Fruit fly (Drosophila melanogaster) whole organism, wandering third instar larva: ENCODE measurements around the gene Setd3.

ENCODE experiments used
- Abd-B ChIP-seq: fragments of >200 bp; optimal IDR thresholded peaks from 2 replicates; lab custom pipeline; 2017; ENCODE audit warnings: missing biosample characterization, missing genetic modification characterization
- CG32264 ChIP-seq: fragments of 200-800 bp; sonication (Bioruptor generic); optimal IDR thresholded peaks from 2 replicates; lab custom pipeline; 2016; ENCODE audit warnings: missing biosample characterization, missing genetic modification characterization
- CG9705 ChIP-seq: fragments of 200-800 bp; sonication (Bioruptor generic); optimal IDR thresholded peaks from 2 replicates; lab custom pipeline; 2018; ENCODE audit warnings: missing biosample characterization, mild to moderate bottlenecking, missing genetic modification characterization
- CrebA ChIP-seq: fragments of 200-800 bp; sonication (Bioruptor generic); optimal IDR thresholded peaks from 2 replicates; lab custom pipeline; 2016; ENCODE audit warnings: missing biosample characterization, mild to moderate bottlenecking, missing genetic modification characterization, borderline replicate concordance
- Dfd ChIP-seq: fragments of >200 bp; optimal IDR thresholded peaks from 2 replicates; lab custom pipeline; 2017; ENCODE audit warnings: missing biosample characterization, missing genetic modification characterization
- Dif ChIP-seq: fragments of 200-275, 200-300 bp; sonication (Bioruptor generic); optimal IDR thresholded peaks from 2 replicates; lab custom pipeline; 2018; ENCODE audit warnings: missing biosample characterization, missing genetic modification characterization; ENCODE audit not compliant: partially characterized antibody
- HLH106 ChIP-seq: fragments of 200-800 bp; optimal IDR thresholded peaks from 3 replicates; lab custom pipeline; 2019; ENCODE audit warnings: missing biosample characterization, mild to moderate bottlenecking, missing genetic modification characterization, moderate library complexity
- Hnf4 ChIP-seq: fragments of 200-800 bp; sonication (Bioruptor generic); optimal IDR thresholded peaks from 2 replicates; lab custom pipeline; 2016; ENCODE audit warnings: missing biosample characterization, mild to moderate bottlenecking, missing genetic modification characterization
- Hr78 ChIP-seq: fragments of >200 bp; optimal IDR thresholded peaks from 2 replicates; lab custom pipeline; 2017; ENCODE audit warnings: missing biosample characterization, missing genetic modification characterization
- Hr83 ChIP-seq: fragments of 200-300 bp; sonication (Bioruptor generic); optimal IDR thresholded peaks from 2 replicates; lab custom pipeline; 2016; ENCODE audit warnings: missing biosample characterization, mild to moderate bottlenecking, missing genetic modification characterization, moderate library complexity; ENCODE audit not compliant: poor library complexity, severe bottlenecking
- Jra ChIP-seq: sonication (Bioruptor generic); optimal IDR thresholded peaks from 2 replicates; lab custom pipeline; 2016; ENCODE audit warnings: missing biosample characterization, missing genetic modification characterization
- Mio ChIP-seq: sonication (Bioruptor generic); optimal IDR thresholded peaks from 2 replicates; lab custom pipeline; 2016; ENCODE audit warnings: missing biosample characterization, missing genetic modification characterization
- Myc ChIP-seq: fragments of >200 bp; optimal IDR thresholded peaks from 2 replicates; lab custom pipeline; 2017
- OdsH ChIP-seq: fragments of 200-800 bp; sonication (Bioruptor generic); optimal IDR thresholded peaks from 2 replicates; lab custom pipeline; 2016; ENCODE audit warnings: missing biosample characterization, mild to moderate bottlenecking, missing genetic modification characterization
- Rel ChIP-seq, 2 experiments: fragments of 200-800 bp; sonication (Bioruptor generic) in 1 of 2; optimal IDR thresholded peaks; 2 replicates in 1 of 2; 3 replicates in 1 of 2; lab custom pipeline; 2016 to 2019; ENCODE audit warnings: mild to moderate bottlenecking in 2 of 2, missing biosample characterization in 2 of 2, missing genetic modification characterization in 2 of 2, moderate library complexity in 1 of 2
- Sp1 ChIP-seq: fragments of 200-800 bp; sonication (Bioruptor generic); optimal IDR thresholded peaks from 3 replicates; lab custom pipeline; 2019; ENCODE audit warnings: missing biosample characterization, mild to moderate bottlenecking, missing genetic modification characterization, moderate library complexity
- Vsx2 ChIP-seq: fragments of 200-300, 225-300 bp; sonication (Bioruptor generic); optimal IDR thresholded peaks from 2 replicates; lab custom pipeline; 2018; ENCODE audit warnings: missing biosample characterization, missing genetic modification characterization; ENCODE audit not compliant: partially characterized antibody
- br ChIP-seq: fragments of 200-800 bp; sonication (Bioruptor generic); optimal IDR thresholded peaks from 2 replicates; lab custom pipeline; 2016; ENCODE audit warnings: missing biosample characterization, missing genetic modification characterization
- brk ChIP-seq: fragments of 200-800 bp; sonication (Bioruptor generic); optimal IDR thresholded peaks from 2 replicates; lab custom pipeline; 2016; ENCODE audit warnings: missing biosample characterization, mild to moderate bottlenecking, missing genetic modification characterization
- dl ChIP-seq, 2 experiments: fragments of 175-275, 200-275 bp in 1 of 2; fragments of 200-275 bp in 1 of 2; sonication (Bioruptor generic); optimal IDR thresholded peaks; lab custom pipeline; 2018; ENCODE audit warnings: mild to moderate bottlenecking in 2 of 2, missing biosample characterization in 2 of 2, missing genetic modification characterization in 2 of 2, moderate library complexity in 2 of 2; ENCODE audit not compliant: partially characterized antibody in 2 of 2, insufficient read depth in 1 of 2
- dmrt93B ChIP-seq: fragments of 200-800 bp; sonication (Bioruptor generic); optimal IDR thresholded peaks from 2 replicates; lab custom pipeline; 2018; ENCODE audit warnings: missing biosample characterization, mild to moderate bottlenecking, missing genetic modification characterization
- dsf ChIP-seq: sonication (Bioruptor generic); optimal IDR thresholded peaks from 2 replicates; lab custom pipeline; 2016; ENCODE audit warnings: missing biosample characterization, missing genetic modification characterization, borderline replicate concordance
- ey ChIP-seq: fragments of 200-800 bp; sonication (Bioruptor generic); optimal IDR thresholded peaks from 2 replicates; lab custom pipeline; 2016; ENCODE audit warnings: missing biosample characterization, missing genetic modification characterization
- foxo ChIP-seq, 2 experiments: fragments of 200-800 bp; sonication (Bioruptor generic); optimal IDR thresholded peaks; 2 replicates in 1 of 2; 3 replicates in 1 of 2; lab custom pipeline; 2016 to 2017; ENCODE audit warnings: missing biosample characterization in 2 of 2, missing genetic modification characterization in 2 of 2
- fru ChIP-seq: fragments of 200-800 bp; sonication (Bioruptor generic); optimal IDR thresholded peaks from 3 replicates; lab custom pipeline; 2016; ENCODE audit warnings: missing biosample characterization, mild to moderate bottlenecking, missing genetic modification characterization
- h ChIP-seq: fragments of 200-800 bp; sonication (Bioruptor generic); optimal IDR thresholded peaks from 3 replicates; lab custom pipeline; 2016; ENCODE audit warnings: missing biosample characterization, mild to moderate bottlenecking, missing genetic modification characterization
- jim ChIP-seq: fragments of 175-275, 200-325 bp; sonication (Bioruptor generic); optimal IDR thresholded peaks from 2 replicates; lab custom pipeline; 2016; ENCODE audit warnings: missing biosample characterization, mild to moderate bottlenecking, missing genetic modification characterization
- psq ChIP-seq: fragments of 200-800 bp; sonication (Bioruptor generic); optimal IDR thresholded peaks from 3 replicates; lab custom pipeline; 2017; ENCODE audit warnings: missing biosample characterization, mild to moderate bottlenecking, missing genetic modification characterization, moderate library complexity
- rgr ChIP-seq: fragments of 200-800 bp; sonication (Bioruptor generic); optimal IDR thresholded peaks from 3 replicates; lab custom pipeline; 2016; ENCODE audit warnings: missing biosample characterization, mild to moderate bottlenecking, missing genetic modification characterization
- sage ChIP-seq: fragments of 200-800 bp; sonication (Bioruptor generic); optimal IDR thresholded peaks from 2 replicates; lab custom pipeline; 2016; ENCODE audit warnings: missing biosample characterization, mild to moderate bottlenecking, missing genetic modification characterization
- tai ChIP-seq: sonication (Bioruptor generic); optimal IDR thresholded peaks from 2 replicates; lab custom pipeline; 2016; ENCODE audit warnings: missing biosample characterization, missing genetic modification characterization
- usp ChIP-seq: fragments of >200 bp; optimal IDR thresholded peaks from 2 replicates; lab custom pipeline; 2017; ENCODE audit warnings: missing biosample characterization, missing genetic modification characterization
- woc ChIP-seq: sonication (Bioruptor generic); optimal IDR thresholded peaks from 2 replicates; lab custom pipeline; 2016; ENCODE audit warnings: missing biosample characterization, mild to moderate bottlenecking, missing genetic modification characterization

Setd3 gene

dm6 chrX:6991286-6991685 is 22.7 kb upstream of the Setd3 start, which contains the start of gene ogre:
Gene ogre, minus strand, starts transcription at chrX:6991318.
- no peak for TF ChIP-seq Jra (GFP tag; lab: Kevin White, UChicago)
- peak; percentile 45 for TF ChIP-seq Dif (GFP tag; lab: Kevin White, UChicago)
- TF ChIP-seq Vsx2 (GFP tag; lab: Kevin White, UChicago), result peak; percentile 43
- TF ChIP-seq usp (GFP tag; lab: Kevin White, UChicago), result no peak

- TF ChIP-seq rgr (GFP tag; lab: Kevin White, UChicago), result peak; percentile 24
- TF ChIP-seq Mio (GFP tag; lab: Kevin White, UChicago), result no peak
- TF ChIP-seq tai (GFP tag; lab: Kevin White, UChicago), result no peak
- no peak for TF ChIP-seq Sp1 (GFP tag; lab: Kevin White, UChicago)
- no peak for TF ChIP-seq Hr83 (GFP tag; lab: Kevin White, UChicago)
- TF ChIP-seq dl (GFP tag; optimal IDR thresholded peaks at IDR 0.05; lab: Kevin White, UChicago; ENCODE audit: insufficient read depth in 1 of 2, partially characterized antibody in 2 of 2), result no peak
- TF ChIP-seq HLH106, result no peak
- TF ChIP-seq br (GFP tag; lab: Kevin White, UChicago), result no peak
- no peak for TF ChIP-seq Dfd
- TF ChIP-seq OdsH (GFP tag; lab: Kevin White, UChicago), result no peak
- no peak for TF ChIP-seq sage (GFP tag; lab: Kevin White, UChicago)
- peak; percentile 22 for TF ChIP-seq ey (GFP tag; lab: Kevin White, UChicago)
- no peak for TF ChIP-seq dsf (GFP tag; lab: Kevin White, UChicago)
- TF ChIP-seq CG32264 (GFP tag; lab: Kevin White, UChicago), result no peak
- TF ChIP-seq CG9705 (GFP tag; lab: Kevin White, UChicago), result no peak
- no peak for TF ChIP-seq usp (GFP tag; lab: Kevin White, UChicago)
- peak; percentile 1 for TF ChIP-seq dmrt93B (GFP tag; lab: Kevin White, UChicago)
- no peak for TF ChIP-seq brk
- no peak for TF ChIP-seq Rel (GFP tag; optimal IDR thresholded peaks at IDR 0.05; lab: Kevin White, UChicago)
- TF ChIP-seq Rel (tag; optimal IDR thresholded peaks at IDR 0.05; lab: Kevin White, UChicago), result peak; percentile 1
- no peak for TF ChIP-seq CrebA
- TF ChIP-seq jim (GFP tag; lab: Kevin White, UChicago), result no peak
- TF ChIP-seq Hnf4 (GFP tag; lab: Kevin White, UChicago), result peak; percentile 18
- peak in 1 of 2 experiments; percentile 53 for TF ChIP-seq foxo (GFP tag; optimal IDR thresholded peaks at IDR 0.05; lab: Kevin White, UChicago)
- TF ChIP-seq Hr78 (GFP tag; lab: Kevin White, UChicago), result no peak
- TF ChIP-seq Abd-B (GFP tag; lab: Kevin White, UChicago), result no peak
- TF ChIP-seq h (GFP tag; lab: Kevin White, UChicago), result peak; percentile 57
- no peak for TF ChIP-seq Vsx2 (GFP tag; lab: Kevin White, UChicago)
- TF ChIP-seq fru (GFP tag; lab: Kevin White, UChicago), result peak; percentile 44
- TF ChIP-seq Jra (GFP tag; lab: Kevin White, UChicago), result no peak
- TF ChIP-seq Dif (GFP tag; lab: Kevin White, UChicago), result no peak
- TF ChIP-seq woc (GFP tag; lab: Kevin White, UChicago), result peak; percentile 51
These were observed 21.6 kb upstream of the Setd3 start for dm6 chrX:6990105-6990504.

- TF ChIP-seq psq (peak; percentile 60), dl (GFP tag; optimal IDR thresholded peaks at IDR 0.05; lab: Kevin White, UChicago; ENCODE audit: insufficient read depth in 1 of 2, partially characterized antibody in 2 of 2) (peak; percentile 24 to 38), Myc (no peak)
- TF ChIP-seq, all 38 proteins: peak for 2
These were observed 20.2 kb upstream of the Setd3 start for dm6 chrX:6988632-6989338.
